Fruit fly (Drosophila melanogaster): ENCODE measurements around the gene Kots.

The Kots gene

DNA sequence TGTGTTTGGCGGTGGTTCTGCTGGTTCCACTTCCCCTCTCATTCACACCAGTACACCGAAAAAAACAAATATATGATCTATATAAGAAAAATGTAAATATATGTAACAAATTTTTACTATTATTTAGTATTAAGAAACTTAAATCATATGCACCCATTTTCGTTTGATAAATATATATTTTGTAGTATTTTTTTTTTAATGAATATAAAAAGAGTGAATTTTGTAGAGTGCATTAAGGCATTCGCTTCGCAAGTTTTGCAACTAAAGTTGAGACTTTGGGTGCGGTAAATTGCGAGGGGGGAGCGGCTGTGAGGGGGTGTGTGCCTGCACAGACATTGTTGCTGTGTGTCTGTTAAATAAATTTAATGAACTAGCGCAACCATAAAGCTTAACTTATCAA is 43.6 kb upstream of the Kots start (continued):
- peak; percentile 20 for TF ChIP-seq CG18599 (GFP tag; optimal IDR thresholded peaks at IDR 0.05)
- TF ChIP-seq bsh (GFP tag; optimal IDR thresholded peaks at IDR 0.05), result peak in 1 of 2 experiments; percentile 9
- peak; percentile 10 for TF ChIP-seq ind (GFP tag; optimal IDR thresholded peaks at IDR 0.05)
- no peak for TF ChIP-seq twi (tag; optimal IDR thresholded peaks at IDR 0.05)
- TF ChIP-seq CG2678 (tag; optimal IDR thresholded peaks at IDR 0.05), result peak; percentile 16
- TF ChIP-seq schlank (tag; optimal IDR thresholded peaks at IDR 0.05), result no peak
- TF ChIP-seq exex (tag; optimal IDR thresholded peaks at IDR 0.05), result no peak
- no peak for TF ChIP-seq E2f1 (GFP tag; IDR thresholded peaks at IDR 0.05)
- TF ChIP-seq crol (GFP tag; IDR thresholded peaks at IDR 0.05), result 0 out of 2 replicates have a peak, but pooled peaks have one; percentile 7
- TF ChIP-seq odd (GFP tag; optimal IDR thresholded peaks at IDR 0.05), result no peak
- TF ChIP-seq Poxn (GFP tag; IDR thresholded peaks at IDR 0.05), result no peak
- no peak for TF ChIP-seq CG17912 (GFP tag; optimal IDR thresholded peaks at IDR 0.05)
- peak; percentile 54 for TF ChIP-seq CG14710 (tag; optimal IDR thresholded peaks at IDR 0.05)
- TF ChIP-seq gsb (GFP tag; IDR thresholded peaks at IDR 0.05), result no peak
- TF ChIP-seq CG11504 (tag; optimal IDR thresholded peaks at IDR 0.05), result peak; percentile 65
- no peak for TF ChIP-seq ap (GFP tag; IDR thresholded peaks at IDR 0.05)
- TF ChIP-seq kah (GFP tag; optimal IDR thresholded peaks at IDR 0.05), result no peak
- no peak for TF ChIP-seq CG3847 (GFP tag; IDR thresholded peaks at IDR 0.05)
- no peak for TF ChIP-seq CG33213 (GFP tag; optimal IDR thresholded peaks at IDR 0.05)
- TF ChIP-seq salm (tag; optimal IDR thresholded peaks at IDR 0.05), result no peak
- no peak for TF ChIP-seq so (GFP tag; IDR thresholded peaks at IDR 0.05)
- TF ChIP-seq CG9727 (GFP tag; optimal IDR thresholded peaks at IDR 0.05), result peak; percentile 60
- TF ChIP-seq CG17568 (GFP tag; optimal IDR thresholded peaks at IDR 0.05), result no peak
- no peak for TF ChIP-seq CG4617 (GFP tag; optimal IDR thresholded peaks at IDR 0.05; ENCODE audit: borderline replicate concordance)
- TF ChIP-seq gem (tag; optimal IDR thresholded peaks at IDR 0.05), result peak; percentile 48
- TF ChIP-seq Awh (GFP tag; IDR thresholded peaks at IDR 0.05), result no peak
- TF ChIP-seq vvl (GFP tag; IDR thresholded peaks at IDR 0.05), result peak; percentile 32; the same call in 1 of the 2 replicates
- no peak for TF ChIP-seq Sry-β (GFP tag; optimal IDR thresholded peaks at IDR 0.05)
- TF ChIP-seq ci (GFP tag; IDR thresholded peaks at IDR 0.05), result no peak
- no peak for TF ChIP-seq az2 (GFP tag; optimal IDR thresholded peaks at IDR 0.05)
- no peak for TF ChIP-seq CG13624 (GFP tag; optimal IDR thresholded peaks at IDR 0.05)
- no peak for TF ChIP-seq disco-r (GFP tag; optimal IDR thresholded peaks at IDR 0.05)
- TF ChIP-seq Fer2 (tag; optimal IDR thresholded peaks at IDR 0.05), result no peak
- peak; percentile 9 for TF ChIP-seq CG8388 (GFP tag; optimal IDR thresholded peaks at IDR 0.05)
- peak; percentile 67 for TF ChIP-seq CG10979 (tag; optimal IDR thresholded peaks at IDR 0.05)
- no peak for TF ChIP-seq CG3407 (GFP tag; optimal IDR thresholded peaks at IDR 0.05)
- TF ChIP-seq dmrt11E (tag; optimal IDR thresholded peaks at IDR 0.05), result peak; percentile 31
- TF ChIP-seq Xrp1 (GFP tag; IDR thresholded peaks at IDR 0.05), result peak; percentile 59

DNA sequence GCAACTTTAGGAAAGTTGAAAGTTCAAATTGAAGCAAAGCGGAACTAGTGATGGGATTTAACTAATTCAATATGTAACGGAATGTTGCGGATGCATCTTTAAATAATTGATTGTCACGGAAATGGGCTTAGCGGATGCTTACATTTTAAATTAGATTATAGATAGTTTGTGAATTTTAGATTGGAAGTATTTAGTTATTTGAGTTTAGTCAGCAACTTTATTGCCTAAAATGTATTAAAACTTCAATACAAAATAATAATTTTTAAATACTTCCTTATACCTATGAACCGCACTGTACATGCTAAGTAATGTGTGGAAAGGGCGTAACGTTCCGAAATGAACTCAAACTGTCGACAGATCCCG is 42.9 kb upstream of the Kots start:
- TF ChIP-seq nerfin-2 (GFP tag; IDR thresholded peaks at IDR 0.05; ENCODE audit: partially characterized antibody) (no peak), B-H1 (GFP tag; IDR thresholded peaks at IDR 0.05) (no peak), nom (GFP tag; optimal IDR thresholded peaks at IDR 0.05) (peak; percentile 63), Hr78 (GFP tag; optimal IDR thresholded peaks at IDR 0.05) (peak in 1 of 2 experiments; percentile 87), Gug (GFP tag; IDR thresholded peaks at IDR 0.05) (no peak), CG2678 (tag; optimal IDR thresholded peaks at IDR 0.05) (peak; percentile 25), CG17612 (GFP tag; IDR thresholded peaks at IDR 0.05) (no peak), NK7.1 (GFP tag; optimal IDR thresholded peaks at IDR 0.05) (no peak), CG18599 (GFP tag; optimal IDR thresholded peaks at IDR 0.05) (peak; percentile 30), PHDP (tag; optimal IDR thresholded peaks at IDR 0.05) (no peak), CG31388 (GFP tag; optimal IDR thresholded peaks at IDR 0.05) (no peak), CG4282 (GFP tag; optimal IDR thresholded peaks at IDR 0.05) (no peak), grau (tag; optimal IDR thresholded peaks at IDR 0.05) (peak; percentile 5), CG11504 (tag; optimal IDR thresholded peaks at IDR 0.05) (peak; percentile 11), Oli (tag; optimal IDR thresholded peaks at IDR 0.05) (peak; percentile 18), CG3065 (GFP tag; optimal IDR thresholded peaks at IDR 0.05) (no peak), onecut (GFP tag; IDR thresholded peaks at IDR 0.05) (no peak), CG30431 (GFP tag; optimal IDR thresholded peaks at IDR 0.05) (no peak)
